Fruit fly (Drosophila melanogaster) whole organism, embryonic: Measurements from ENCODE around the gene pes.

Source experiments
- Atf-2 ChIP-seq: fragments of 200-800 bp; sonication (Bioruptor generic); optimal IDR thresholded peaks from 2 replicates; lab custom pipeline; 2016; ENCODE audit warnings: missing biosample characterization, missing genetic modification characterization
- Atf3 ChIP-seq: fragments of 200-800 bp; sonication (Bioruptor generic); optimal IDR thresholded peaks from 3 replicates; lab custom pipeline; 2016; ENCODE audit warnings: missing biosample characterization, missing genetic modification characterization
- Atf6 ChIP-seq: fragments of 200-800 bp; sonication (Bioruptor generic); IDR thresholded peaks from 2 replicates; pipeline ENCODE4 v1.3.6; 2022; ENCODE audit warnings: missing biosample characterization, missing genetic modification characterization
- Bdp1 ChIP-seq: fragments of 200-800 bp; sonication (Bioruptor generic); optimal IDR thresholded peaks from 3 replicates; lab custom pipeline; 2016; ENCODE audit warnings: missing biosample characterization, missing genetic modification characterization
- CG10431 ChIP-seq: fragments of 200-800 bp; sonication (Bioruptor generic); optimal IDR thresholded peaks from 3 replicates; lab custom pipeline; 2018; ENCODE audit warnings: missing biosample characterization, mild to moderate bottlenecking, missing genetic modification characterization
- CG10565 ChIP-seq: fragments of 200-800 bp; sonication (Bioruptor generic); optimal IDR thresholded peaks from 3 replicates; lab custom pipeline; 2016; ENCODE audit warnings: missing biosample characterization, mild to moderate bottlenecking, missing genetic modification characterization
- CG10979 ChIP-seq: fragments of 200-800 bp; sonication (Bioruptor generic); optimal IDR thresholded peaks from 2 replicates; lab custom pipeline; 2018; ENCODE audit warnings: missing biosample characterization, mild to moderate bottlenecking, missing genetic modification characterization, moderate library complexity
- CG12391 ChIP-seq: fragments of 200-800 bp; sonication (Bioruptor generic); optimal IDR thresholded peaks from 3 replicates; lab custom pipeline; 2018; ENCODE audit warnings: missing biosample characterization, mild to moderate bottlenecking, missing genetic modification characterization, moderate library complexity
- CG13287 ChIP-seq: fragments of 200-800 bp; sonication (Bioruptor generic); IDR thresholded peaks from 2 replicates; pipeline ENCODE4 v1.3.6; 2022; ENCODE audit warnings: missing biosample characterization, missing genetic modification characterization; ENCODE audit not compliant: partially characterized antibody
- CG15269 ChIP-seq: fragments of 200-800 bp; sonication (Bioruptor generic); optimal IDR thresholded peaks from 2 replicates; lab custom pipeline; 2018; ENCODE audit warnings: missing biosample characterization, mild to moderate bottlenecking, missing genetic modification characterization, moderate library complexity
- CG1602 ChIP-seq: fragments of 200-800 bp; sonication (Bioruptor generic); optimal IDR thresholded peaks from 3 replicates; lab custom pipeline; 2016; ENCODE audit warnings: missing biosample characterization, missing genetic modification characterization
- CG18262 ChIP-seq: fragments of 200-800 bp; optimal IDR thresholded peaks from 3 replicates; lab custom pipeline; 2019; ENCODE audit warnings: missing biosample characterization, mild to moderate bottlenecking, missing genetic modification characterization, moderate library complexity
- CG18599 ChIP-seq: fragments of 200-800 bp; sonication (Bioruptor generic); optimal IDR thresholded peaks from 3 replicates; lab custom pipeline; 2017; ENCODE audit warnings: missing biosample characterization, missing genetic modification characterization, mild to moderate bottlenecking, moderate library complexity, missing genetic modification reagents
- CG18619 ChIP-seq: fragments of 200-800 bp; sonication (Bioruptor generic); optimal IDR thresholded peaks from 3 replicates; lab custom pipeline; 2017; ENCODE audit warnings: missing biosample characterization, mild to moderate bottlenecking, missing genetic modification characterization
- CG3163 ChIP-seq: fragments of 200-800 bp; sonication (Bioruptor generic); optimal IDR thresholded peaks from 3 replicates; lab custom pipeline; 2016; ENCODE audit warnings: missing biosample characterization, missing genetic modification characterization
- CG3281 ChIP-seq: fragments of 200-800 bp; sonication (Bioruptor generic); optimal IDR thresholded peaks from 3 replicates; lab custom pipeline; 2017; ENCODE audit warnings: missing biosample characterization, mild to moderate bottlenecking, missing genetic modification characterization
- CG34422 ChIP-seq: fragments of 200-800 bp; sonication (Bioruptor generic); IDR thresholded peaks from 3 replicates; pipeline ENCODE4 v1.3.6; 2022; ENCODE audit warnings: missing biosample characterization, missing genetic modification characterization
- CG42726 ChIP-seq: fragments of 200-800 bp; sonication (Bioruptor generic); IDR thresholded peaks from 2 replicates; pipeline ENCODE4 v1.3.6; 2022; ENCODE audit warnings: missing biosample characterization, missing genetic modification characterization; ENCODE audit not compliant: partially characterized antibody
- CG5245 ChIP-seq: fragments of 200-800 bp; sonication (Bioruptor generic); optimal IDR thresholded peaks from 3 replicates; lab custom pipeline; 2016; ENCODE audit warnings: missing biosample characterization, missing genetic modification characterization
- CG7357 ChIP-seq: fragments of 200-800 bp; sonication (Bioruptor generic); IDR thresholded peaks from 3 replicates; pipeline ENCODE4 v1.3.6; 2022; ENCODE audit warnings: missing biosample characterization, missing genetic modification characterization
- CG7745 ChIP-seq: fragments of 200-800 bp; sonication (Bioruptor generic); optimal IDR thresholded peaks from 2 replicates; lab custom pipeline; 2018; ENCODE audit warnings: missing biosample characterization, mild to moderate bottlenecking, missing genetic modification characterization, moderate library complexity
- CG7963 ChIP-seq: fragments of 200-800 bp; sonication (Bioruptor generic); IDR thresholded peaks from 3 replicates; pipeline ENCODE4 v1.3.6; 2022; ENCODE audit warnings: missing biosample characterization, missing genetic modification characterization; ENCODE audit not compliant: partially characterized antibody
- Drgx ChIP-seq: fragments of 200-800 bp; sonication (Bioruptor generic); IDR thresholded peaks from 2 replicates; pipeline ENCODE4 v1.3.6; 2022; ENCODE audit warnings: missing biosample characterization, missing genetic modification characterization
- ERR ChIP-seq: fragments of 200-800 bp; sonication (Bioruptor generic); optimal IDR thresholded peaks from 2 replicates; lab custom pipeline; 2016; ENCODE audit warnings: missing biosample characterization, missing genetic modification characterization
- Elba2 ChIP-seq: fragments of 200-800 bp; sonication (Bioruptor generic); optimal IDR thresholded peaks from 3 replicates; lab custom pipeline; 2016; ENCODE audit warnings: missing biosample characterization, missing genetic modification characterization
- Ets65A ChIP-seq: fragments of 200-800 bp; sonication (Bioruptor generic); peaks from one replicate; lab custom pipeline; 2016; ENCODE audit warnings: missing biosample characterization, missing genetic modification characterization
- Fer1 ChIP-seq: fragments of 200-800 bp; sonication (Bioruptor generic); optimal IDR thresholded peaks from 2 replicates; lab custom pipeline; 2017; ENCODE audit warnings: missing biosample characterization, mild to moderate bottlenecking, missing genetic modification characterization
- HHEX ChIP-seq: fragments of 200-800 bp; sonication (Bioruptor generic); optimal IDR thresholded peaks from 3 replicates; lab custom pipeline; 2017; ENCODE audit warnings: missing biosample characterization, mild to moderate bottlenecking, missing genetic modification characterization, missing genetic modification reagents
- Nf-YB ChIP-seq: fragments of 200-800 bp; sonication (Bioruptor generic); optimal IDR thresholded peaks from 3 replicates; lab custom pipeline; 2019; ENCODE audit warnings: missing biosample characterization, mild to moderate bottlenecking, missing genetic modification characterization, moderate library complexity
- Sox100B ChIP-seq: fragments of 200-800 bp; sonication (Bioruptor generic); optimal IDR thresholded peaks from 3 replicates; lab custom pipeline; 2018; ENCODE audit warnings: missing biosample characterization, mild to moderate bottlenecking, missing genetic modification characterization
- TFAM ChIP-seq: fragments of 200-800 bp; sonication (Bioruptor generic); optimal IDR thresholded peaks from 2 replicates; lab custom pipeline; 2017; ENCODE audit warnings: missing biosample characterization, missing genetic modification characterization, inconsistent platforms
- Vsx1 ChIP-seq: fragments of 200-800 bp; sonication (Bioruptor generic); optimal IDR thresholded peaks from 2 replicates; lab custom pipeline; 2017; ENCODE audit warnings: missing biosample characterization, mild to moderate bottlenecking, missing genetic modification characterization, missing genetic modification reagents
- YL-1 ChIP-seq: fragments of 200-800 bp; sonication (Bioruptor generic); optimal IDR thresholded peaks from 3 replicates; lab custom pipeline; 2017; ENCODE audit warnings: missing biosample characterization, mild to moderate bottlenecking, missing genetic modification characterization
- btn ChIP-seq: fragments of 200-800 bp; sonication (Bioruptor generic); optimal IDR thresholded peaks from 2 replicates; lab custom pipeline; 2016; ENCODE audit warnings: missing biosample characterization, missing genetic modification characterization
- gem ChIP-seq: fragments of 200-800 bp; sonication (Bioruptor generic); optimal IDR thresholded peaks from 2 replicates; lab custom pipeline; 2019; ENCODE audit warnings: missing biosample characterization, mild to moderate bottlenecking, missing genetic modification characterization, moderate library complexity
- gsb ChIP-seq: fragments of 200-800 bp; sonication (Bioruptor generic); IDR thresholded peaks from 2 replicates; pipeline ENCODE4 v1.3.6; 2022; ENCODE audit warnings: missing biosample characterization, missing genetic modification characterization
- h ChIP-seq: fragments of >200 bp; optimal IDR thresholded peaks from 2 replicates; lab custom pipeline; 2017
- ham ChIP-seq: fragments of 200-800 bp; sonication (Bioruptor generic); IDR thresholded peaks from 2 replicates; pipeline ENCODE4 v1.3.6; 2022; ENCODE audit warnings: missing biosample characterization, missing genetic modification characterization
- ind ChIP-seq: fragments of 200-800 bp; sonication (Bioruptor generic); optimal IDR thresholded peaks from 3 replicates; lab custom pipeline; 2016; ENCODE audit warnings: missing biosample characterization, missing genetic modification characterization
- insv ChIP-seq, 2 experiments: fragments of 200-800 bp; sonication (Bioruptor generic); optimal IDR thresholded peaks; 3 replicates each; lab custom pipeline; 2016 to 2018; ENCODE audit warnings: missing biosample characterization in 2 of 2, missing genetic modification characterization in 2 of 2
- klu ChIP-seq: fragments of 200-800 bp; sonication (Bioruptor generic); IDR thresholded peaks from 2 replicates; pipeline ENCODE4 v1.3.6; 2022; ENCODE audit warnings: missing biosample characterization, missing genetic modification characterization
- lbe ChIP-seq: fragments of 200-800 bp; sonication (Bioruptor generic); optimal IDR thresholded peaks from 2 replicates; lab custom pipeline; 2016; ENCODE audit warnings: missing biosample characterization, mild to moderate bottlenecking, missing genetic modification characterization
- lilli ChIP-seq: fragments of 200-800 bp; sonication (Bioruptor generic); optimal IDR thresholded peaks from 3 replicates; lab custom pipeline; 2016; ENCODE audit warnings: missing biosample characterization, missing genetic modification characterization
- lmd ChIP-seq: fragments of 200-800 bp; sonication (Bioruptor generic); IDR thresholded peaks from 2 replicates; pipeline ENCODE4 v1.3.6; 2022; ENCODE audit warnings: missing biosample characterization, missing genetic modification characterization
- p53 ChIP-seq: fragments of 200-800 bp; sonication (Bioruptor generic); optimal IDR thresholded peaks from 2 replicates; lab custom pipeline; 2016; ENCODE audit warnings: missing biosample characterization, missing genetic modification characterization
- ro ChIP-seq: fragments of 200-800 bp; sonication (Bioruptor generic); IDR thresholded peaks from 2 replicates; pipeline ENCODE4 v1.3.6; 2022; ENCODE audit warnings: missing biosample characterization, missing genetic modification characterization
- sna ChIP-seq: fragments of 200-800 bp; sonication (Bioruptor generic); IDR thresholded peaks from 2 replicates; pipeline ENCODE4 v1.3.6; 2022; ENCODE audit warnings: missing biosample characterization, missing genetic modification characterization; ENCODE audit not compliant: partially characterized antibody
- sr ChIP-seq: fragments of 200-800 bp; sonication (Bioruptor generic); IDR thresholded peaks from 3 replicates; pipeline ENCODE4 v1.3.6; 2022; ENCODE audit warnings: missing biosample characterization, missing genetic modification characterization
- tio ChIP-seq: fragments of 200-800 bp; sonication (Bioruptor generic); optimal IDR thresholded peaks from 2 replicates; lab custom pipeline; 2017; ENCODE audit warnings: missing biosample characterization, missing genetic modification characterization, inconsistent platforms
- tll ChIP-seq, 2 experiments: fragments of 200-800 bp in 1 of 2; fragments of >200 bp in 1 of 2; sonication (Bioruptor generic) in 1 of 2; optimal IDR thresholded peaks; 2 replicates each; lab custom pipeline; 2017 to 2019; ENCODE audit warnings: missing biosample characterization in 2 of 2, missing genetic modification characterization in 2 of 2, mild to moderate bottlenecking in 1 of 2, moderate library complexity in 1 of 2
- vfl ChIP-seq: fragments of 200-800 bp; sonication (Bioruptor generic); optimal IDR thresholded peaks from 2 replicates; lab custom pipeline; 2016; ENCODE audit warnings: missing biosample characterization, missing genetic modification characterization

pes gene

dm6 chr2L:8030693-8031210 lies 36.8 kb upstream of the pes start, which contains the start of gene Cka (continued):
- no peak for TF ChIP-seq Bdp1
- TF ChIP-seq vfl (GFP tag; lab: Kevin White, UChicago): no peak
- no peak for TF ChIP-seq btn
- TF ChIP-seq klu (GFP tag; lab: Robert Waterston, UW): no peak
- no peak for TF ChIP-seq CG1602
- peak; percentile 75 for TF ChIP-seq Nf-YB (GFP tag; lab: Kevin White, UChicago)
- TF ChIP-seq CG12391 (tag; lab: Kevin White, UChicago): no peak
- no peak for TF ChIP-seq lbe (GFP tag; lab: Kevin White, UChicago)
- no peak for TF ChIP-seq CG10565 (GFP tag; lab: Kevin White, UChicago)
- no peak for TF ChIP-seq h (lab: Kevin White, UChicago)
- TF ChIP-seq Ets65A (GFP tag; lab: Kevin White, UChicago): no peak
- TF ChIP-seq sr (GFP tag; lab: Robert Waterston, UW): 0 out of 3 replicates have a peak, but pooled peaks have one; percentile 12
- TF ChIP-seq CG5245: no peak
- no peak for TF ChIP-seq Elba2 (GFP tag; lab: Kevin White, UChicago)
- no peak for TF ChIP-seq lmd
- no peak for TF ChIP-seq insv (GFP tag; optimal IDR thresholded peaks at IDR 0.05; lab: Kevin White, UChicago)
- 0 out of 2 replicates have a peak, but pooled peaks have one; percentile 17 for TF ChIP-seq CG13287
- peak; percentile 85 for TF ChIP-seq CG34422 (GFP tag; lab: Robert Waterston, UW)
- TF ChIP-seq lilli (GFP tag; lab: Kevin White, UChicago): no peak
- no peak for TF ChIP-seq CG15269 (tag; lab: Kevin White, UChicago)
- TF ChIP-seq tio (GFP tag; lab: Kevin White, UChicago): no peak
- no peak for TF ChIP-seq gem (tag; lab: Kevin White, UChicago)
- TF ChIP-seq ro (GFP tag; lab: Robert Waterston, UW): no peak
- peak; percentile 96 for TF ChIP-seq YL-1 (GFP tag; lab: Kevin White, UChicago)
- no peak for TF ChIP-seq CG3163 (GFP tag; lab: Kevin White, UChicago)
- no peak for TF ChIP-seq CG18619 (GFP tag; lab: Kevin White, UChicago)
- TF ChIP-seq CG18599 (GFP tag; lab: Kevin White, UChicago): peak; percentile 43
- TF ChIP-seq sna (GFP tag; lab: Robert Waterston, UW): no peak
- TF ChIP-seq CG18262: peak; percentile 1
- peak; percentile 43 for TF ChIP-seq CG3281 (GFP tag; lab: Kevin White, UChicago)
- TF ChIP-seq Atf6: no peak
- TF ChIP-seq Drgx: no peak
- TF ChIP-seq Fer1 (GFP tag; lab: Kevin White, UChicago): peak; percentile 43
- TF ChIP-seq p53 (GFP tag; lab: Kevin White, UChicago): no peak
- TF ChIP-seq Sox100B (GFP tag; lab: Kevin White, UChicago): no peak
- TF ChIP-seq Atf3 (GFP tag; lab: Kevin White, UChicago): no peak
- no peak for TF ChIP-seq gsb
- TF ChIP-seq TFAM: no peak
- TF ChIP-seq CG7357 (GFP tag; lab: Robert Waterston, UW): no peak
- TF ChIP-seq CG7963 (GFP tag; lab: Robert Waterston, UW): no peak
- no peak for TF ChIP-seq CG10979
- peak; percentile 16 for TF ChIP-seq HHEX (GFP tag; lab: Kevin White, UChicago)
- no peak for TF ChIP-seq ind
- TF ChIP-seq ham (GFP tag; lab: Robert Waterston, UW): no peak
- TF ChIP-seq Atf-2 (GFP tag; lab: Kevin White, UChicago): no peak
- TF ChIP-seq ERR (GFP tag; lab: Kevin White, UChicago): no peak
- no peak for TF ChIP-seq CG10431 (GFP tag; lab: Kevin White, UChicago)
- peak; percentile 53 for TF ChIP-seq CG7745 (tag; lab: Kevin White, UChicago)
- peak in 1 of 2 experiments; percentile 75 for TF ChIP-seq tll (GFP tag; optimal IDR thresholded peaks at IDR 0.05; lab: Kevin White, UChicago)
- TF ChIP-seq CG42726 (GFP tag; lab: Robert Waterston, UW): 0 out of 2 replicates have a peak, but pooled peaks have one; percentile 27
- TF ChIP-seq Vsx1: no peak
